Fruit fly (Drosophila melanogaster) whole organism, pupa: ENCODE results near the gene CG6330.

Experiments
- CG12605 ChIP-seq: fragments of 200-800 bp; sonication (Bioruptor generic); IDR thresholded peaks from 2 replicates; pipeline ENCODE4 v1.3.6; 2022; ENCODE audit warnings: missing biosample characterization, missing genetic modification characterization
- CG34367 ChIP-seq: fragments of 200-800 bp; sonication (Bioruptor generic); optimal IDR thresholded peaks from 2 replicates; lab custom pipeline; 2018; ENCODE audit warnings: missing biosample characterization, mild to moderate bottlenecking, missing genetic modification characterization
- CG4496 ChIP-seq: fragments of 200-800 bp; sonication (Bioruptor generic); IDR thresholded peaks from 3 replicates; pipeline ENCODE4 v1.3.6; 2022; ENCODE audit warnings: missing biosample characterization, missing genetic modification characterization
- Pif1A ChIP-seq: fragments of 200-800 bp; sonication (Bioruptor generic); optimal IDR thresholded peaks from 3 replicates; lab custom pipeline; 2016; ENCODE audit warnings: missing biosample characterization, missing genetic modification characterization
- Pif1B ChIP-seq: fragments of 200-800 bp; sonication (Bioruptor generic); optimal IDR thresholded peaks from 3 replicates; lab custom pipeline; 2016; ENCODE audit warnings: missing biosample characterization, missing genetic modification characterization
- fd96Ca ChIP-seq: fragments of 200-800 bp; sonication (Bioruptor generic); IDR thresholded peaks from 3 replicates; pipeline ENCODE4 v1.3.6; 2022; ENCODE audit warnings: missing biosample characterization, missing genetic modification characterization

DNA sequence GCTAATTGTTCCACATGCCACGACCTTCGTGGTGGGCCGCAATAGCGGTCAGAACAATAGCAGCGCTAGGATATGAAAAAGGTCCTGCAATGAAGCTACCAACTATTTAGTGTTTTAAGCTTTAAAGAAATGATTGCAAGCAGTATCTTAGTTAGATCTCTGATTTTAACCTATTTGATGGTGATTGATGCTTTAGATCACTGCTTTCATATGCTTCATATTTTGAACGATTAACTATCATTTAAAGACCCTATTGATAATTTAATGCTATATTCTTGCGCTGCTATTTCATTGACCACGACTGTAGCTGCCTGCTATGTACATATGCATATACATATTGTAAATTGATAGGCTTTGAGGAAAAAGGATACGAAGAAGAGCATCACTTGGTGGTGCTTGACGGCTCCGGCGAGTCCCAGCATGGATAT is 5.5 kb upstream of the CG6330 start:
- TF ChIP-seq CG34367 (tag; lab: Kevin White, UChicago) (peak; percentile 62), Pif1A (GFP tag; lab: Kevin White, UChicago) (peak; percentile 80), fd96Ca (GFP tag; lab: Robert Waterston, UW) (peak; percentile 57; the same call in 2 of the 3 replicates), CG4496 (GFP tag; lab: Robert Waterston, UW) (peak; percentile 73; the same call in 1 of the 3 replicates), CG12605 (GFP tag; lab: Robert Waterston, UW) (no peak), Pif1B (GFP tag; lab: Kevin White, UChicago) (peak; percentile 54)
